Fruit fly (Drosophila melanogaster): ENCODE measurements around the gene ebd1.
A peak's percentile ranks its signal among the peaks of the same experiment; 100 is the strongest.

ebd1 gene

DNA sequence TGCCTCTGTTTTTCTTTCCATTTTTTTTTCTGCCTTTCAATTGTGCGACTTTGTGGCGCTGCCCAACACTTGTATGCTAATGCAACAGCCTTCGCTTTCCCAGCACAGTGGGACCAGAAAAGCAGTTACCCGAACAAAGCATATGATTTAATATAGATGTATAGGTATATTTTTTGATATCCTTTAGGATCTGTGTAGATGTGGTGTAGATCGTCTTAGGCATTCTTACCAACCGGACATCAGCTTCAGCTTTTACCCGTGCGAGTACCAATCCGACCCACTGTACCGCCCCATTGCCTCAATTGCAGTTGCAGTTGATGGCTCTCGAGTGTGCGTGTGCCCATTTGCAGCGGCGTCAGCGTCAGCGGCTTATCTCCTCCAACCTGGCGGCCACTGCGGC is 48.9 kb downstream of the ebd1 start (continued):
- no peak for TF ChIP-seq sv (GFP tag; optimal IDR thresholded peaks at IDR 0.05)
- TF ChIP-seq Dif (GFP tag; optimal IDR thresholded peaks at IDR 0.05; ENCODE audit: partially characterized antibody) = no peak
- no peak for TF ChIP-seq psq (GFP tag; optimal IDR thresholded peaks at IDR 0.05)
- TF ChIP-seq Hr83 (GFP tag; optimal IDR thresholded peaks at IDR 0.05; ENCODE audit: poor library complexity, severe bottlenecking) = no peak
- TF ChIP-seq GATAd (GFP tag; optimal IDR thresholded peaks at IDR 0.05) = no peak
- TF ChIP-seq sage (GFP tag; optimal IDR thresholded peaks at IDR 0.05) = no peak
- TF ChIP-seq Myc (optimal IDR thresholded peaks at IDR 0.05) = no peak
- no peak for TF ChIP-seq Hnf4 (GFP tag; optimal IDR thresholded peaks at IDR 0.05)
- peak in 1 of 2 experiments; percentile 36 for TF ChIP-seq foxo (GFP tag; optimal IDR thresholded peaks at IDR 0.05)
- peak; percentile 10 for TF ChIP-seq h (GFP tag; optimal IDR thresholded peaks at IDR 0.05)
- no peak for TF ChIP-seq HLH106 (tag; optimal IDR thresholded peaks at IDR 0.05)
- peak; percentile 24 for TF ChIP-seq br (GFP tag; optimal IDR thresholded peaks at IDR 0.05)
- TF ChIP-seq Jra (GFP tag; optimal IDR thresholded peaks at IDR 0.05) = no peak
- no peak for TF ChIP-seq CrebA (GFP tag; optimal IDR thresholded peaks at IDR 0.05; ENCODE audit: borderline replicate concordance)
- TF ChIP-seq usp (GFP tag; optimal IDR thresholded peaks at IDR 0.05) = no peak

DNA sequence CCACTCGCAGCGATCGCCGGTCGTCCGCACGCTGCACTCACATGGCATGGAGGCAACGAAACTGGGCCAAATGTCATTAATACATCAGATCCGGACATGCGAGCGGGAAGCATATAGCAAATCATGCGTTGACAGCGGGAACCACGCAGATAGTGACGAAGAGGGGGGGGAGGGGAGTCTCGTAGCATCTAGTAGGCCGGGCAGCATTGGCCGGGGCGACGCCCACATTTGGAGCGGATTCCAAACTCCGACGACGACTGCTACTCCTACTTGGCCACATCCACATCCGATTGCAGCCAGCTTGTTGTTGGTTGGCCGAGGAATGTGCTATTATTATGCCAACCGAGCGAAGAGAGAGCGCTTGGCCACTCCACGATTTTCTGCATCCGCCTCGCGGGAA is 49.8 kb downstream of the ebd1 start:
- TF ChIP-seq HLH106 (tag; optimal IDR thresholded peaks at IDR 0.05) (no peak), psq (GFP tag; optimal IDR thresholded peaks at IDR 0.05) (no peak), sv (GFP tag; optimal IDR thresholded peaks at IDR 0.05) (no peak), brk (GFP tag; optimal IDR thresholded peaks at IDR 0.05) (no peak), dsf (GFP tag; optimal IDR thresholded peaks at IDR 0.05; ENCODE audit: borderline replicate concordance) (no peak), Sp1 (GFP tag; optimal IDR thresholded peaks at IDR 0.05) (no peak), Myc (optimal IDR thresholded peaks at IDR 0.05) (no peak), foxo (GFP tag; optimal IDR thresholded peaks at IDR 0.05) (no peak), h (GFP tag; optimal IDR thresholded peaks at IDR 0.05) (no peak), sage (GFP tag; optimal IDR thresholded peaks at IDR 0.05) (no peak), woc (GFP tag; optimal IDR thresholded peaks at IDR 0.05) (no peak), Abd-B (GFP tag; optimal IDR thresholded peaks at IDR 0.05) (no peak), br (GFP tag; optimal IDR thresholded peaks at IDR 0.05) (no peak), usp (GFP tag; optimal IDR thresholded peaks at IDR 0.05) (no peak), GATAd (GFP tag; optimal IDR thresholded peaks at IDR 0.05) (no peak), lola (GFP tag; optimal IDR thresholded peaks at IDR 0.05) (no peak), Dif (GFP tag; optimal IDR thresholded peaks at IDR 0.05; ENCODE audit: partially characterized antibody) (no peak), CG32264 (GFP tag; optimal IDR thresholded peaks at IDR 0.05) (no peak), N (GFP tag; optimal IDR thresholded peaks at IDR 0.05) (no peak), Hr83 (GFP tag; optimal IDR thresholded peaks at IDR 0.05; ENCODE audit: poor library complexity, severe bottlenecking) (no peak)

DNA sequence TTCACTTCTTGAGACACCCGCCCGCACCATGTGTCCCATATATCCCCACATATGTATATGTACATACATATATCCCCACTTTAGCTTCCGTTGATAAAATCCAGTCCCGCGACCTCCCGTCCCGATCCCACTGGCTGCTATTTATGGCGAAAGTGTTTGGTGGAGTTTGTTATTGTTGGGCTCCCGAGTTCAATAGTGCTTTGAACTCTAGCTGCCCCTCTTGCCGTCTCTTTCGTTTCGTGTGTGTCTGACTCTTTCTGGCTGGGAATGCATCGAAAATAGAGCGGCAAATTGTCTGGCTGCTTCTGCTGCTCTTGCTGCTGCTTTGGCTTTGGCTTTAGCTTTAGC is 50.4 kb downstream of the ebd1 start:
- TF ChIP-seq OdsH (GFP tag; optimal IDR thresholded peaks at IDR 0.05) (no peak), h (GFP tag; optimal IDR thresholded peaks at IDR 0.05) (no peak), foxo (GFP tag; optimal IDR thresholded peaks at IDR 0.05) (no peak), Sp1 (GFP tag; optimal IDR thresholded peaks at IDR 0.05) (no peak), Hr78 (GFP tag; optimal IDR thresholded peaks at IDR 0.05) (no peak), N (GFP tag; optimal IDR thresholded peaks at IDR 0.05) (no peak), dsf (GFP tag; optimal IDR thresholded peaks at IDR 0.05; ENCODE audit: borderline replicate concordance) (no peak), Dif (GFP tag; optimal IDR thresholded peaks at IDR 0.05; ENCODE audit: partially characterized antibody) (no peak), brk (GFP tag; optimal IDR thresholded peaks at IDR 0.05) (no peak), ey (GFP tag; optimal IDR thresholded peaks at IDR 0.05) (no peak), usp (GFP tag; optimal IDR thresholded peaks at IDR 0.05) (no peak), CG9705 (GFP tag; optimal IDR thresholded peaks at IDR 0.05) (no peak), Dfd (GFP tag; optimal IDR thresholded peaks at IDR 0.05) (no peak), lola (GFP tag; optimal IDR thresholded peaks at IDR 0.05) (no peak), br (GFP tag; optimal IDR thresholded peaks at IDR 0.05) (no peak), pan (optimal IDR thresholded peaks at IDR 0.05) (no peak), GATAd (GFP tag; optimal IDR thresholded peaks at IDR 0.05) (no peak)

DNA sequence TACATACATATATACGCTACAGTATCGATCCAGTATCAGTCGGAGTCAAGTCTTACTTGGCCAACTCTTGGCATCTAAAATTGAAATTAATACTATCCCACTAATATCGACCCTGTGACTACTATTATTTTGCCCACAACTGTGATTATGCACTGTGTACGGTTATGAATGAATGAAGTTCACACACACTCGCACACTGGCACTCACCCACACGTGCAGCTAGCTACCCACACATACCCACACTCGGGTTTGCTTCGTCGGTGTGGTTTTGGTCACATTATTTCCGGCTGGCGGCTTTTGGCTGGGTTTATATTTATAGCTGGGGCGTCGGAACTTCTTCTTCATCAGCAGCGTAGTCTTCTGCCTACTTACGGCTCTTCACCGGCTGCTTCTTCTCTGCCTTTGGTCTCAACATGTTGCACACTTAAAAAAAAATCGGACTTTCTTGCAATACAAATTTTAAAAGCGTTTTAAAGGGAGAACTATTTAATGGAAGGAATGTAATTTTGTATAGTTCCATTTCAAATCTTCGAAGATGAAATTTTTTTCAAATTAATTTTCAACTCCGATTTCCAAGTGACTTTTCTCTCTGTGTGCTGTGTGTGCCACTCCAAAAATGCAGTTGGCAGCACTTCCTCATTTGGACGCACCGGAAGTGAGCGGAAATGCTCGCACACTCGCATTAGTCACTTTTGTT is 50.9 kb downstream of the ebd1 start:
- peak; percentile 63 for TF ChIP-seq Hnf4 (GFP tag; optimal IDR thresholded peaks at IDR 0.05)
- peak; percentile 30 for TF ChIP-seq Jra (GFP tag; optimal IDR thresholded peaks at IDR 0.05)
- TF ChIP-seq Hr78 (GFP tag; optimal IDR thresholded peaks at IDR 0.05) = no peak
- peak; percentile 22 for TF ChIP-seq CG32264 (GFP tag; optimal IDR thresholded peaks at IDR 0.05)
- TF ChIP-seq lola (GFP tag; optimal IDR thresholded peaks at IDR 0.05) = no peak
- TF ChIP-seq psq (GFP tag; optimal IDR thresholded peaks at IDR 0.05) = peak; percentile 52
- TF ChIP-seq OdsH (GFP tag; optimal IDR thresholded peaks at IDR 0.05) = peak; percentile 68
- peak; percentile 74 for TF ChIP-seq rgr (GFP tag; optimal IDR thresholded peaks at IDR 0.05)
- peak; percentile 73 for TF ChIP-seq h (GFP tag; optimal IDR thresholded peaks at IDR 0.05)
- no peak for TF ChIP-seq sage (GFP tag; optimal IDR thresholded peaks at IDR 0.05)
- TF ChIP-seq jim (GFP tag; optimal IDR thresholded peaks at IDR 0.05) = no peak
- no peak for TF ChIP-seq Dfd (GFP tag; optimal IDR thresholded peaks at IDR 0.05)
- TF ChIP-seq foxo (GFP tag; optimal IDR thresholded peaks at IDR 0.05) = peak in 1 of 2 experiments; percentile 72
- TF ChIP-seq ey (GFP tag; optimal IDR thresholded peaks at IDR 0.05) = peak; percentile 73
- no peak for TF ChIP-seq CrebA (GFP tag; optimal IDR thresholded peaks at IDR 0.05; ENCODE audit: borderline replicate concordance)
- TF ChIP-seq Myc (optimal IDR thresholded peaks at IDR 0.05) = no peak
- TF ChIP-seq Sp1 (GFP tag; optimal IDR thresholded peaks at IDR 0.05) = peak; percentile 69
- peak; percentile 73 for TF ChIP-seq br (GFP tag; optimal IDR thresholded peaks at IDR 0.05)
- TF ChIP-seq sv (GFP tag; optimal IDR thresholded peaks at IDR 0.05) = peak; percentile 78
- TF ChIP-seq HLH106 (tag; optimal IDR thresholded peaks at IDR 0.05) = peak; percentile 64
- peak; percentile 75 for TF ChIP-seq fru (GFP tag; optimal IDR thresholded peaks at IDR 0.05)
- peak; percentile 16 for TF ChIP-seq brk (GFP tag; optimal IDR thresholded peaks at IDR 0.05)
- peak; percentile 24 for TF ChIP-seq dmrt93B (GFP tag; optimal IDR thresholded peaks at IDR 0.05)
- TF ChIP-seq woc (GFP tag; optimal IDR thresholded peaks at IDR 0.05) = peak; percentile 46
- no peak for TF ChIP-seq Mio (GFP tag; optimal IDR thresholded peaks at IDR 0.05)
